Worm (Caenorhabditis elegans): ENCODE measurements around the gene B0334.4.

B0334.4 gene

DNA sequence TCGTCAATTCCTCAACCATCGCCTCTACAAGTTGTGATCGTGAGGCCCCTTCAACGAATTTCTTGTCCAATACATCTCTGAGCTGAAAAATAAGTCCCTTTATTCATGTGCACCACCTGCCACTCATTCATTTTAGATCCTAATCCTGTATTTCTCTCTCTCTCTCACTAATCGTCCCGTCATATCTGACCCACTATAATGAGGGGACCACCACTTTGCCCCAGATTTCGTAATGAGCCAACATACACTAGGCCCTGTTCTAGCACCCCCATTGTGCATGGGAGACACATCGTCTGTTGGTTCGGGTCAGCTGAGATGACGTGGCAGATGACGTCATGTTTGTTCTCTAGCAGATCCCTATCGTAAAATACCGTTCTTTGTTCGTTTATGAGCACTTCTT, 39.9 kb downstream of the B0334.4 start:
- no peak for TF ChIP-seq nfya-1 (tag; optimal IDR thresholded peaks at IDR 0.05; ENCODE audit: insufficient read depth)
- TF ChIP-seq snpc-4 (tag; optimal IDR thresholded peaks at IDR 0.05) = no peak
- TF ChIP-seq jun-1 (tag; optimal IDR thresholded peaks at IDR 0.05) = no peak

DNA sequence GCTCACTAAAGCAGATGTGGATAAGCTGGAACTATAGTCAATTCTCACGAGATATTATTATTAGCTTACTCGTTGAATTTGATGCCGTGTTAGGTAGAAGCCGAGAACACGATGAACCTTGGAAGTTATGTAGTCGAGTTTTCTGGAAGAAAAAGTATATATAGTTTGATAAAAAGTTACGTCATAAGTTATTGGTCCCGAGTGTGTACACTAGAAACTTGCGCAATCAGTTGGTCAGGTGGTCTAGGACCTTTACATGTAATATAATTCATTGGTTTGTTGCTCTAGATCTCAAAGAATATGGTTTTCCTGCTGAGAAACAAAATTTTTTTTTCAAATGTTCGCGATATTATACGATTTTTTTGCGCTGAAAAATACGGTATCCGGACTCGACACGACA, 40.4 kb downstream of the B0334.4 start:
- TF ChIP-seq nhr-43 (tag; optimal IDR thresholded peaks at IDR 0.05; ENCODE audit: poor library complexity, severe bottlenecking) (no peak), pqm-1 (tag; optimal IDR thresholded peaks at IDR 0.05) (no peak), ceh-9 (tag; optimal IDR thresholded peaks at IDR 0.05) (no peak), R02D3.7 (tag; optimal IDR thresholded peaks at IDR 0.05) (no peak), snpc-4 (tag; optimal IDR thresholded peaks at IDR 0.05) (no peak), ztf-4 (tag; optimal IDR thresholded peaks at IDR 0.05) (no peak), tbx-2 (tag; optimal IDR thresholded peaks at IDR 0.05) (no peak), mml-1 (tag; optimal IDR thresholded peaks at IDR 0.05) (no peak), nhr-25 (tag; optimal IDR thresholded peaks at IDR 0.05) (no peak), ceh-28 (tag; optimal IDR thresholded peaks at IDR 0.05) (no peak), lin-39 (tag; optimal IDR thresholded peaks at IDR 0.05) (no peak), mdl-1 (tag; optimal IDR thresholded peaks at IDR 0.05) (no peak), lsy-12 (tag; optimal IDR thresholded peaks at IDR 0.05) (no peak), pha-4 (tag; optimal IDR thresholded peaks at IDR 0.05) (no peak), nhr-12 (tag; optimal IDR thresholded peaks at IDR 0.05) (no peak), aly-2 (tag; optimal IDR thresholded peaks at IDR 0.05) (no peak)

DNA sequence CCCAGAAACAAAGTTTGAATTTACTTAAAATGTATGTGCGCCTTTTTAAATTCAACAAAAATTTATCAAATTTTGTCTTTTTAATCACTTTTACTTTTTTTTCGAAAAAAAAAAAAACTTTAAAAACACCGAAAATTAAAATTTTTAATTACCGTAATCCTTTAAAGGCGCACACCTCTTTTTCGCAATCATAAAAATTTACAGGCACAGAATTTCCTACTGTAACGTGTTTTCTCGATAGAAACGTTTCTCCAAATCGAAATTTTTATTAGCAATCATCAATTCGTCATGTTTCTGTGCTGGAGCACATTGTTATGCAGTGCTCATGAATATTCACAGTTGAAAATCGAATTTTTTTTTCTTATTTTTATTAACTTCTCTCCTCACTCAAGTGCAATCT, 41.0 kb downstream of the B0334.4 start:
- TF ChIP-seq nhr-11 (tag; optimal IDR thresholded peaks at IDR 0.05) (no peak), ceh-82 (tag; optimal IDR thresholded peaks at IDR 0.05) (no peak), fkh-10 (GFP tag; optimal IDR thresholded peaks at IDR 0.05) (no peak), aly-2 (tag; optimal IDR thresholded peaks at IDR 0.05) (no peak), nhr-237 (tag; optimal IDR thresholded peaks at IDR 0.05) (no peak), ZK546.5 (tag; optimal IDR thresholded peaks at IDR 0.05) (no peak), pha-4 (tag; optimal IDR thresholded peaks at IDR 0.05) (no peak), fos-1 (tag; optimal IDR thresholded peaks at IDR 0.05) (no peak), zag-1 (tag; optimal IDR thresholded peaks at IDR 0.05) (no peak)

DNA sequence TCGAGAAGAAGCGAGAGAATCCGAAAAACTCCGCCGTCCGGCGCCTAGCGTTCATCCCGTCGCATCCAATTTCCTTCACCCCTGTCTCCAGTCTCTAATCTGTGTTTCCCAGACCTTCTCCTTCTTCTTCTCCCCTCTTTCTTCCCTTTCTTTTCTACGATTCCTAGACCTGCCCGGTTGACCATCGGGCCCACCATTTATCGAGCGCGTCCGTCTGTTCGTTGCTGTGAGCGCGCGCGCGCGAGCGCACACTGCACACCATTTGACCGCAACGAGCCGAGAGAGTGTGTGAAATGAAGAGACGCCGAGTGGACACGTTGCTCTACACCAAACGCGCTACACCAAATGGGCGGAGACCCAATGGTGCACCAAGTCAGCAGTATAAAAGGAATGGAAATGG, 41.6 kb downstream of the B0334.4 start:
- TF ChIP-seq nhr-28 (tag; optimal IDR thresholded peaks at IDR 0.05) (no peak), snpc-4 (tag; optimal IDR thresholded peaks at IDR 0.05) (no peak), nhr-23 (tag; optimal IDR thresholded peaks at IDR 0.05) (peak; percentile 15)

DNA sequence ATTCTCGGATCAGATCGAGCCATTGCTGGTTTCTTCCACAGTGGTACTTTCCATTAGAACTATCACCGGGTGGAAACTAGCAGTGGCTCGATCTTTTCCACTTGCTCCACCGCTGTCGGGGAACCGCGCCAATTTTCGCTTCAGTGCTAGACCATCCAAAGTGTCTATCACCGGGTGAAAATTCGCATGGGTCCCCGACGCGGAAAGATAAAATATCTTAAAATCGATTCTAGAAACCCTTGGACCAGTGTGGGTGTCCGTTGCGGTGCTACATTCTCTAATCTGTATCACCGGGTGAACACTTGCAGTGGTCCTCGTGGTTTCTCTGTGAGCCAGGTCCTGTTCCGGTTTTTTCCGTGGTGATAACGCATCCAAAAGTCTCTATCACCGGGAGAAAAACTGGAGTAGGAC, 42.1 kb downstream of the B0334.4 start:
- no peak for TF ChIP-seq unc-39 (tag; optimal IDR thresholded peaks at IDR 0.05)
- TF ChIP-seq lsy-12 (tag; optimal IDR thresholded peaks at IDR 0.05) = no peak
- no peak for TF ChIP-seq eor-1 (tag; optimal IDR thresholded peaks at IDR 0.05)
- no peak for TF ChIP-seq ztf-11 (tag; optimal IDR thresholded peaks at IDR 0.05)
- no peak for TF ChIP-seq pqm-1 (tag; optimal IDR thresholded peaks at IDR 0.05)
- no peak for TF ChIP-seq nfya-1 (tag; optimal IDR thresholded peaks at IDR 0.05; ENCODE audit: insufficient read depth)

DNA sequence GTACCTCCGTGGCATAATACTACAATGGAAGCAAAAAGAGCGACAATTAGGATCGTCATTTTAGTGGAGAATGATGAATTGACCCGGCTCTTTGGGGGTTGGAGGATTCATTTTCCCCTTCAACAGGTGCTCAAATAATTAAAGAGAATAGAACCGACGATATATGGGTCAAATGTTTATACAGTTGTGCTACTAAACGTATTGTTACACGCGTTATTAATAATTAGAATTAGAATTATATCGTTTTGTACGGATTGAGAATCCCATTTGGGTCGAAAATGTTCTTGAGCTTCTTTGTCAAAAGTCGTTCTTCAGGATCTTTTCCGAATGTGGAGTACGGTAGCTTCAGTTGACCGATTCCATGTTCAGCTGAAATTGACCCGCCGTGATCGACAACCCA, 43.2 kb downstream of the B0334.4 start, which contains the start of gene Y62F5A.9:
Gene Y62F5A.9, minus strand, starts transcription at position 101 of the 400 bp plus-strand sequence.
- TF ChIP-seq aly-2 (tag; optimal IDR thresholded peaks at IDR 0.05) (no peak), ceh-16 (tag; optimal IDR thresholded peaks at IDR 0.05) (no peak), ztf-4 (tag; optimal IDR thresholded peaks at IDR 0.05) (no peak), jun-1 (tag; optimal IDR thresholded peaks at IDR 0.05) (no peak), ceh-9 (tag; optimal IDR thresholded peaks at IDR 0.05) (no peak), R02D3.7 (tag; optimal IDR thresholded peaks at IDR 0.05) (no peak), fkh-2 (tag; optimal IDR thresholded peaks at IDR 0.05) (no peak), nhr-23 (tag; optimal IDR thresholded peaks at IDR 0.05) (no peak), nhr-11 (tag; optimal IDR thresholded peaks at IDR 0.05) (no peak), lin-39 (tag; optimal IDR thresholded peaks at IDR 0.05) (no peak), nhr-76 (tag; optimal IDR thresholded peaks at IDR 0.05) (no peak), eor-1 (tag; optimal IDR thresholded peaks at IDR 0.05) (no peak), egl-5 (tag; optimal IDR thresholded peaks at IDR 0.05) (no peak), tbx-2 (tag; optimal IDR thresholded peaks at IDR 0.05) (no peak), sea-2 (GFP tag; optimal IDR thresholded peaks at IDR 0.05) (no peak), nhr-28 (tag; optimal IDR thresholded peaks at IDR 0.05) (no peak), egl-27 (tag; optimal IDR thresholded peaks at IDR 0.05) (no peak)

Measured in whole organism, L3 larva.